Worm (Caenorhabditis elegans) whole organism, L2 larva: ENCODE results near the gene F43E12.1.

Experiments
- elt-3 ChIP-seq: sonication (generic microtip); optimal IDR thresholded peaks from 2 replicates; lab custom pipeline; 2017; ENCODE audit warnings: missing biosample characterization, missing genetic modification characterization
- fos-1 ChIP-seq: fragments of 150-350 bp; optimal IDR thresholded peaks from 2 replicates; lab custom pipeline; 2014; ENCODE audit warnings: missing biosample characterization, missing genetic modification characterization
- mdl-1 ChIP-seq, 2 experiments: fragments of 150-350 bp in 1 of 2; sonication (generic microtip) in 1 of 2; optimal IDR thresholded peaks; 2 replicates each; lab custom pipeline; 2017; ENCODE audit warnings: missing biosample characterization in 2 of 2, missing genetic modification characterization in 2 of 2
- nhr-11 ChIP-seq: fragments of 150-350 bp; optimal IDR thresholded peaks from 2 replicates; lab custom pipeline; 2014; ENCODE audit warnings: missing biosample characterization, missing genetic modification characterization
- snpc-4 ChIP-seq: fragments of 150-350 bp; optimal IDR thresholded peaks from 2 replicates; lab custom pipeline; 2014; ENCODE audit warnings: missing biosample characterization, missing genetic modification characterization

DNA sequence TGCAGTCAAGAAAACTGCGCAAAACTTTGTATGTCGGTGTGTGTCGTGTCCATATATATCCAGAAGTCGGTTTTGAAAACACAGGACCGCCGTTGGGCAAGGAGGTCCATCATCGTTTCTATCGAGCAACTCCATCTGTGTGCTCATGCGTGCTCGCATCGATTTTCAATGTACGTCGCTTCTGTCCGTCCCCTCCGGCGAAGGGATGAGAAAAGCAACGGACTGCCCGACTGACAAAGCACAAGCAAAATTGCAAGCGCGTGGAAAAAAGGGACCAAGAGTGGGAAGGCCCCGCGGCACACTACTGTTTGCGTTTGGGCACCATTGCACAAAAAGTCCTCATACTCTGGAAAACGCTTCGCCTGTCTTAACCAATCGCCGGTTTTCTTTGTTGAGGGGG is 44.9 kb downstream of the F43E12.1 start:
- TF ChIP-seq mdl-1 (tag; optimal IDR thresholded peaks at IDR 0.05; lab: Kevin White, UChicago): no peak
- TF ChIP-seq nhr-11 (tag; lab: Kevin White, UChicago): no peak
- TF ChIP-seq snpc-4 (tag; lab: Kevin White, UChicago): no peak
- TF ChIP-seq fos-1 (tag; lab: Kevin White, UChicago): no peak
- TF ChIP-seq elt-3 (tag; lab: Kevin White, UChicago): no peak
